Fruit fly (Drosophila melanogaster): ENCODE data around the gene Osi13.

The Osi13 gene

DNA sequence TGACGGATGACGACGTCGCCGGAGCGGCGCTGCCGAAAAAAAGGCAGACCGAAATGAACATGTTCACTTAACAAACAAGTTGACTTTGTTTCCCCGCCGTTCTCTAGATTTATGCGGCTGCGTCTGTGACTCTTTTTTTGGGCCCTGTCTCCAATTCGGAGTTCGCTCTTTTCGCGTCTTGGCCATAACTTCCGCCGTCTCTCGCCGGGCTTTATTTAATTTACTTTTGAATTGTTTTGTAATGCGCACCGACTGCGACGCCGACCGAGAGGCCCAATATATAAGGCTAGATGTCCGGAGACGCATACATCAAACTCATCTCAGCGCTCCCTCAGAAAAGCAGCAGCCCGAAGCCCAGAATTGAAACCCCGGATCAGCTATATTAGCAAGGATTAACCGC is 7.3 kb downstream of the Osi13 start, which contains the start of gene Osi14:
Osi14 (plus strand) TSS at position 301 of the 400 bp plus-strand sequence.
- TF ChIP-seq noc (tag; optimal IDR thresholded peaks at IDR 0.05), result no peak

DNA sequence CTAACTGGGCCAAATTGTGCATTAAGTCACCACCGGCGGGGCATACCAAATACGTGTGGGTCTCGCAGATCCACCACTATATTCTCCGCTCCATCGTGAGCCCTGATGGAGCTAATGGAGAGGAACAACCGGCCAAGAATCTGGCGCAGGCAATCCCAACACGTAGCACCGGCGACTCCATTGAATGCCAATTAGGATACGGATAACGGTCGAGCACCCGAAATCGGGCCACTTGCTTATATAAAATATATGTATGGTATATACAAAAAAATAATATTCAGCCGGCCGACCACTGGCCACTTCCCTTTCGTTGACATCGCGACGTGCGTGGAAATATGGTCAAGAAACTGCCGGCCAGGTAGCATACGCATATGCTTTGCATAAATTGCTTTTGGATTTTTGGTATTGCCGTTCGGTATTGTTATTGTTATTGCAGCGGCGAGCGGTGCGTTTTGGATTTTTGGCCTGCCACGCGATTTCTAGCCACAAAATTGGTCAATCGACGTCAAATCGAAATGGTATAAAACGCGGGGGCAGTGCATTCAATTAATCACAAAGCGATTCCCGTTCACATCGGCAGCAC is 9.8 kb downstream of the Osi13 start, which contains the start of gene Osi15:
Osi15 (plus strand) TSS at position 548 of the 583 bp plus-strand sequence.
- TF ChIP-seq noc (tag; optimal IDR thresholded peaks at IDR 0.05), result no peak

DNA sequence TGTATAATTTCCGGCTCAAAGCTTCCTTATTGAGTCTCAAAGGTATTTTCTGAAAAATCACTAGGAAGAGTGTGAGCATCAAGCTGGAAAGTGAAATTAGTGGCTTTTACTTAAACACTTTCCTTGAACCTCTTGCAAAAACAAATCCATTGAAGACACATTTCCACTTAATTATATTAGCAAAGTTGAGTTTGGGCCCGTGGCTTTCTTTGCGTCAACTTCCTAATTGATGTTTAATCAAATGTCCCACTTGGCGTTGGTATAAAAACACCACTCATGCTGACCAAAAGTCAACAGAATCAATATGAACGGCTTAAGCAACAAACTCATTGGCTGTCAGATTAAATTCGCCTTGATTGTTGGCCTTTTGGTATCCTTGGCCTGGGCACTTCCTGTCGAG is 12.2 kb downstream of the Osi13 start, which contains the start of gene CG46396:
CG46396 (plus strand) TSS at position 301 of the 400 bp plus-strand sequence.
- TF ChIP-seq noc (tag; optimal IDR thresholded peaks at IDR 0.05), result no peak

DNA sequence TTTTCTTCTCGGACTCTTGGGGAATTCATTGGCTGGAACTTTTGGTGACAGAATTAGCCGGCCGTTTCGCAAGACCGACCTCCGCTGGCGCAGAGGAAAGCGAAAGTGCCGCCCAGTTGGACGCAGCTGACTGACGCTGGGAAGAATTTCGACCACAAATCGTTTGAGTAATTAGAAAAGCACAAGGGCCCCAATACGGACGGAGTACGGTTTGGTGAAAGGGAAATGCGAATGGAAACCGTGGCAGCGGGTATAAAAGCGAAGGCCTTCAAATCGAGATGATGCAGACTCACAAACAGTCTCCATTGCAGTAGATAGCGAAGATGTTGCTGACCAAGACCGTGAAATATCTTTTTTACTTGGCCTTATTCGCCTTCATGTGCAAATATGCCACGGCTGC is 13.4 kb downstream of the Osi13 start, which contains the start of gene Osi16:
Osi16 (plus strand) TSS at position 301 of the 400 bp plus-strand sequence.
- no peak for TF ChIP-seq noc (tag; optimal IDR thresholded peaks at IDR 0.05)

DNA sequence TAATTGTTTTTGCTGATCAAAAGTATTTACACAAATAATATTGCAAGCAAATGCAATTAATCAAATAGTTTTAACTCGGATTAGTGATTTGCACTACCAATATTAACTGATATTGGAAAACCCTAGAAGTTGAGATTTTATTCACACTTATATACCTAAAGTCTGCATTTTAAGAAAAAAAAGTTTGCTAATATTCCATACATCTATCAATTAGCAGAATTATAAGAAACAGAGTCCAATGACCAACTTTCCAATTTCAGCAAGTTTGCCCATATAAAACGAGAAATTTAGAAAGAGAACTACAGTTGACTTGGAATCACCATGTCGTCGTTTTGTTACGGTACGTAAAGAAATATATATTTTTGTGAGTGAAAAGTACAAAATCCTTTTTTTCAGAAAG is 15.0 kb downstream of the Osi13 start, which contains the start of gene CG46026:
CG46026 (plus strand) TSS at position 301 of the 400 bp plus-strand sequence.
- TF ChIP-seq noc (tag; optimal IDR thresholded peaks at IDR 0.05), result no peak

DNA sequence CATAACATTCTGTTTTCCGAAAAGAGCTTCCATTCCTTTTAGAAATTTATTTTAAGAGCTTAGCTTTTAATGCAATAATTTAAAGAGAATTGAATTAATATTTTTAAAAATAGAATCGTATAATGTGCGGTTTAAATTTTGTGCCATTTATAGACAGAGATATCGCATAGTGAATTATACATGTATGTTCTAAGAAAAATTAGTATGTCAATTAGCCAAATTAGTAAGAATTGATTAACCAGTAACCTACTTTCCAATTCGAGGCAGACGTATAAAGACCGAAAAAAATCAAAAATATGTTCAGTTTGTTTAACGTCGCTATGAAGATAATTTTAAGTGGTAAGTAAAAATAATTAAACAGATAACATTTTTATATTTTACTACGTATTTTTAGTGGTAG is 18.1 kb downstream of the Osi13 start, which contains the start of gene CG31560:
CG31560 (plus strand) TSS at position 301 of the 400 bp plus-strand sequence.
- no peak for TF ChIP-seq noc (tag; optimal IDR thresholded peaks at IDR 0.05)

DNA sequence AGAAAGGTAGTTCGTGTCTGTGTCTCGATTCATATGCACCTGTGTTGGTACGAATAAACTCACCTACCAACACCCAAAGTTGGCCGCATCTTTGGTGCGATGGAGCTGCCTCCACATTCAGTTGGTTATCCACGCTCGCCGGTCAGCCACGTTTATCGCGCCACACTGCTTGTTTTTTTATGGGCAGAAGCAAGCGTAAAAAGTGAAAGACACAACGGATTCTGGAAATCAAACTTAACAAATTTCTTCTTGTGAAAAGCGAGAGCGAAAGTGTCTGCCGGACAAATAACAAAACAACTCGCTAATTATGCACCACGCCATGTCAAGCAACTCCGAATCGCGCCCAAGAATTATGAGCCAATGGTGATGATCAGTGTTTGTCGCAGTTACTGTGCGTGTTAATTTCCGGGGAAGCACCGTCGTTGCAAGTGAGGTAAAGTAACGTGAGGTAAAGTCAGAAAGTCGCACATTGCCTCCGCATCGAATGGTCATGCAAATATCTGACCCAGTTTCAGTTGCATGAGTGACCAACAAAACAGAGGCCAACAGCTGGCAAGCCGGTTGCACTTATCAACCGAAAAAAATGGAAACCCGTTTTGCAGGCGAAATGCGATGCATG is 20.2 kb downstream of the Osi13 start, which contains the start of gene Osi17:
Osi17 (plus strand) TSS at position 132 of the 619 bp plus-strand sequence.
- TF ChIP-seq noc (tag; optimal IDR thresholded peaks at IDR 0.05), result no peak

DNA sequence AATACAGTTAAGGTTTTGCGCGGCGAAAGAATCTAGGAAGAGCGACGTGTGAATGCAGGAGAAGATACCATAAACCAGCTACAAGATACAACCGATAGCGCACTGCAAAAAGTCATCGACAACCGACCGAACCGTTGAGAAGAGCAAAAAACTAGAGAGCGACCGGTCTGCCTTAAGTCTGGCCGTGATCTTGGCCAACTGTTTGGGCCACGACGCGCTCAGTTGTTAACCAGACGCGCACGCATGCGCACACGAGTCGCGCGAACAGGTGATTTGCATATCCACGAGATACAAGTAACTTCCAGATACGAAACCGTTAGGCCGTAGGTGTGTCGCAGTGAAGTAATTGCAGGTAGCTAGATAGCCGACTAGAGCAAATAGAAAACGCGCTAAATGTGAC is 23.5 kb downstream of the Osi13 start:
- no peak for TF ChIP-seq noc (tag; optimal IDR thresholded peaks at IDR 0.05)

DNA sequence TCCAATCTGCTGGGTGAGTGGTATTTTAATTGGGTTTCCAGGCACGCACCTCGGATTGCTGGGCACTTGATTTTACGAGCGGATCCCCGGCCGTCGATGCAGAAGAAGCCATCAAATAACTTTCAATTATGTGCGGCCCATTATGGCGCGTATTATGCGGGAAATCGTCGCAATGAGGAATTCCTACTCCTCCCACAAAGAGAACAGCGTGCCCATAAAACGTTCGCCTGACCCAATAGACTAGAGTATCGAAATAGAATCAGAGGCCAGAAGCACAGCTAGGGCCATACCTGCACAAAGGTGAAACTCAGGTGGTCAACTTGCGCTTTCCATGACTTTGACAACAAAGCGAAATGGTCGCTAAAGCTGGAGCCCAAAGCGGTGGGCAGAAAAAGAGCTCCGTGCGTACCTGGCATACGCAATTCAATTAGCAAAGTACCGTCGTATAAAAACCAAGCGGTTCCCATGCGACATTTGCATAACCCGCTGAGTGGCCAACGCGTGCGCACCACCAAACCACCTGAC is 38.3 kb downstream of the Osi13 start, which contains the start of gene Osi18:
Osi18 (plus strand) TSS at position 475 of the 525 bp plus-strand sequence.
- TF ChIP-seq noc (tag; optimal IDR thresholded peaks at IDR 0.05), result no peak

DNA sequence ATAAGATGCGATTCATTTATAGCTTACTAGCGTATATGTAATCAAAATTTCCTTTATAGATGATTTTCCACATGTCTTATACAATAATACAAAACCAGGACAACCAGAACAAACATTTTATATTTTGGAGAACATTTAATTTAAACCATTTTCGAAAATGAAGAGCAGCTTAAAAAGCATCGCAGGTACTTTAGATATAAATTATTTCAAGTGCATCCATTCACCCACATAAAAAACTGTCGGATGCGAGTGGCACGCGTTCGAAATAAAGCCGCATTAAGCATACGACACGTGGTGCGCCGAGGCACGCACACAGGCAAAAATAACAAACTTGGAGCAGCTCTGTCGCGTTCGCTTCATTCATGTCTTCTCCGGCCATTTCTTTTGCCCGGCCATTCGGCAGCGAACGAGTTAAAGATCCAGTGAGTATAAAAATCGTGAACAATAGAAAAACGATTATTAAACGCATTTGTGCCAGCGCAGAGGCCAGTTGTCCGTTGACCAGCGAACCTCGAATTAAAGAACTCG is 43.4 kb downstream of the Osi13 start, which contains the start of gene Osi19:
Osi19 (plus strand) TSS at position 457 of the 528 bp plus-strand sequence.
- no peak for TF ChIP-seq noc (tag; optimal IDR thresholded peaks at IDR 0.05)

DNA sequence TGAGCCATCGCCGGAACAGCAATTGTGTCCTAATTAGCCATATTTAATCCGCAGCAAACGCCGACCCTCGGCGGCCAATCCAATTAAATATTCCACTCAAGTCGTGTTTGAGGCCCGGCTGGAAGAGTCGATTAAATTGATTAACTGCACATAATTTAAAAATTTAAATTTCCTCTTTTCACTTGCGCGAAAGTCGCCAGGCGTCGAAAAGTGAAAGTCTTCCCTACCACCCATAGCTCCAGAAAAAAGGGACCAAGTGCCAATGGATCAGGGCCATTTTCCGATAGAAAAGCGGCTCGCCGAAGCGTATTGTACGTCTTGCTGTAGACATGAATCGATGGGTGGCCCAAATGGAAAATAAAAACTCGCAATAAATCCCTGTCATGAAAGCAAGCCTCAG is 45.9 kb downstream of the Osi13 start:
- no peak for TF ChIP-seq noc (tag; optimal IDR thresholded peaks at IDR 0.05)

DNA sequence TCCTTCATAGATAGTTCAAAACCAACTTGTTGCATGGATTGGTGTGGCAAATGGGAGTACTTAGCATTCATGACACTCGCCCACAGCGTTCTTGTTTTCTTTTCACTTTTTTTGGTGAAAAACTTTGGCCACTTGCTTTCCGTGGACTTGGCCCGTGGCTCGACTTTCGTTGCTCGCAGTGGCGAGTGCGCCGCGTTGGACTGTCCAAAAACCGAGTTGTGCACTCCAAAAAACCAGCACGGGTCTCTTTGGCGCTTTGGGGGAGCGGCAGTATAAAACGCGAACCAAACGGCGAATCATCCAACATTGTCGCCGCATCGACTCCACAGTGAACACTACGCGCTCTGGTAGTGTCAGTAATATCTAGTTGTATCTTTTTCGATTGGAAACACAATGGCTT is 48.3 kb downstream of the Osi13 start, which contains the start of gene Osi20:
Osi20 (plus strand) TSS at position 301 of the 400 bp plus-strand sequence.
- TF ChIP-seq noc (tag; optimal IDR thresholded peaks at IDR 0.05), result no peak

DNA sequence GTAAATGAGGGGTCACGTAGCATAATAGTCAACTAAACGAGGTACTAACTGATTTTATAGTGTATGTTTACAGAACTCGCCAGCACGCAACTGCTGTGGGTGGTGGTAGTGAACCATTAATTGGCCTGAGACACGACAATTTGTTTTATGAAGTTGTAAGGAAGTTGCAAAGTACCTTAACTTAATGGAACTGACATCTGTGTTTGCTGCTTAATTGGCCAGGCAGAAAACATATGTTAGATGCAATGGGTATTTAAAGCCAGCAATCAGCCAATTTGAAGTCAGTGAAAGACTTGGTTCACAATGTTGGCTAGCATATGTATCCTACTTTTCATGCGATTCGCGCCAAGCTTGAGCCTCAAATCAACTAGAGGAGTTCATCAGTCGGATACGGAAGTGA is 50.1 kb downstream of the Osi13 start, which contains the start of gene CG17917:
CG17917 (plus strand) TSS at position 301 of the 400 bp plus-strand sequence.
- TF ChIP-seq noc (tag; optimal IDR thresholded peaks at IDR 0.05), result no peak

DNA sequence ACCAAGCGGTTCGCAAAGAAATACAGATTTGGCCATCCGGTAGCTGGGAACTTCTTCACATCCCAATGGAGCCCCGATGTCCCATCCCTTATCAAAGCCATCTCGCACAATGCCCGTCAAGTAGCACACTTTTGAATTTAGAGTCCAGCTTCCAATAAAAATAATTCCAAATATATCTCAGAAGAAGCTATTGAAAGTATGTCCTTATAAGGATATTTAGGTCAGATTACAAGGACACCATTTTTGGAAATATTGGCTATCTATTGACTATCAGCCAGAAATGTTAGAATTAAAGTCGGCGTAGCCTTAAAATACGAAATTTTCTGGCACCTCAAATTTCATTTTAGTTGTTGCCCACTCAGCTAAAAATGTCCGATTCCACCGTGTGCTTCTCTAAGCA is 51.2 kb downstream of the Osi13 start, which contains the start of gene CG10298:
CG10298 (plus strand) TSS at position 301 of the 400 bp plus-strand sequence.
- TF ChIP-seq noc (tag; optimal IDR thresholded peaks at IDR 0.05), result no peak
